Worm (Caenorhabditis elegans): ENCODE data around the gene glb-2.

- TF ChIP-seq pha-2 (tag; optimal IDR thresholded peaks at IDR 0.05) (no peak), tbx-2 (tag; optimal IDR thresholded peaks at IDR 0.05) (no peak), fax-1 (tag; optimal IDR thresholded peaks at IDR 0.05) (no peak), pqm-1 (tag; optimal IDR thresholded peaks at IDR 0.05) (no peak), ceh-6 (GFP tag; optimal IDR thresholded peaks at IDR 0.05) (no peak), dve-1 (tag; optimal IDR thresholded peaks at IDR 0.05) (no peak), ama-1 (optimal IDR thresholded peaks at IDR 0.05) (no peak), fkh-10 (GFP tag; optimal IDR thresholded peaks at IDR 0.05) (no peak), rnt-1 (tag; optimal IDR thresholded peaks at IDR 0.05) (no peak), dmd-4 (tag; optimal IDR thresholded peaks at IDR 0.05; ENCODE audit: borderline replicate concordance) (no peak), ceh-2 (tag; optimal IDR thresholded peaks at IDR 0.05) (no peak)
Measured at ce11 chrIV:7253271-7253670, 9.8 kb downstream of the glb-2 start.
